Fruit fly (Drosophila melanogaster) whole organism, pupa: Measurements from ENCODE around the gene CG4709.

Experiments
- CG10348 ChIP-seq: fragments of 200-800 bp; sonication (Bioruptor generic); IDR thresholded peaks from 2 replicates; pipeline ENCODE4 v1.3.6; 2022; ENCODE audit warnings: missing biosample characterization, missing genetic modification characterization
- CG12605 ChIP-seq: fragments of 200-800 bp; sonication (Bioruptor generic); IDR thresholded peaks from 2 replicates; pipeline ENCODE4 v1.3.6; 2022; ENCODE audit warnings: missing biosample characterization, missing genetic modification characterization
- CG13204 ChIP-seq: fragments of 200-800 bp; sonication (Bioruptor generic); optimal IDR thresholded peaks from 2 replicates; lab custom pipeline; 2018; ENCODE audit warnings: missing biosample characterization, mild to moderate bottlenecking, missing genetic modification characterization, moderate library complexity
- CG14655 ChIP-seq: fragments of 200-800 bp; sonication (Bioruptor generic); optimal IDR thresholded peaks from 3 replicates; lab custom pipeline; 2017; ENCODE audit warnings: mild to moderate bottlenecking, missing biosample characterization, missing genetic modification reagents, missing genetic modification characterization
- CG15710 ChIP-seq: fragments of 200-800 bp; sonication (Bioruptor generic); optimal IDR thresholded peaks from 2 replicates; lab custom pipeline; 2018; ENCODE audit warnings: missing biosample characterization, mild to moderate bottlenecking, missing genetic modification characterization, moderate library complexity
- CG17806 ChIP-seq: fragments of 200-800 bp; sonication (Bioruptor generic); optimal IDR thresholded peaks from 2 replicates; lab custom pipeline; 2018; ENCODE audit warnings: missing biosample characterization, mild to moderate bottlenecking, missing genetic modification characterization, moderate library complexity
- CG32121 ChIP-seq: fragments of 200-800 bp; sonication (Bioruptor generic); IDR thresholded peaks from 2 replicates; pipeline ENCODE4 v1.3.6; 2022; ENCODE audit warnings: missing biosample characterization, missing genetic modification characterization
- CG34367 ChIP-seq: fragments of 200-800 bp; sonication (Bioruptor generic); optimal IDR thresholded peaks from 2 replicates; lab custom pipeline; 2018; ENCODE audit warnings: missing biosample characterization, mild to moderate bottlenecking, missing genetic modification characterization
- CG4496 ChIP-seq: fragments of 200-800 bp; sonication (Bioruptor generic); IDR thresholded peaks from 3 replicates; pipeline ENCODE4 v1.3.6; 2022; ENCODE audit warnings: missing biosample characterization, missing genetic modification characterization
- CG8159 ChIP-seq: fragments of 200-800 bp; sonication (Bioruptor generic); optimal IDR thresholded peaks from 3 replicates; lab custom pipeline; 2018; ENCODE audit warnings: missing biosample characterization, mild to moderate bottlenecking, missing genetic modification characterization, moderate library complexity
- CG8301 ChIP-seq: fragments of 200-800 bp; sonication (Bioruptor generic); optimal IDR thresholded peaks from 2 replicates; lab custom pipeline; 2018; ENCODE audit warnings: missing biosample characterization, mild to moderate bottlenecking, missing genetic modification characterization
- CG9948 ChIP-seq: fragments of 200-800 bp; sonication (Bioruptor generic); optimal IDR thresholded peaks from 2 replicates; lab custom pipeline; 2018; ENCODE audit warnings: missing biosample characterization, mild to moderate bottlenecking, missing genetic modification characterization, moderate library complexity
- D1 ChIP-seq: fragments of 200-800 bp; sonication (Bioruptor generic); optimal IDR thresholded peaks from 2 replicates; lab custom pipeline; 2018; ENCODE audit warnings: missing biosample characterization, mild to moderate bottlenecking, missing genetic modification characterization, moderate library complexity
- EcR ChIP-seq: fragments of 200-800 bp; sonication (Bioruptor generic); optimal IDR thresholded peaks from 3 replicates; lab custom pipeline; 2019; ENCODE audit warnings: missing biosample characterization, missing genetic modification characterization, mild to moderate bottlenecking, moderate library complexity, missing genetic modification reagents
- Ets98B ChIP-seq: fragments of 200-800 bp; sonication (Bioruptor generic); IDR thresholded peaks from 2 replicates; pipeline ENCODE4 v1.3.6; 2022; ENCODE audit warnings: missing biosample characterization, missing genetic modification characterization
- Pif1A ChIP-seq: fragments of 200-800 bp; sonication (Bioruptor generic); optimal IDR thresholded peaks from 3 replicates; lab custom pipeline; 2016; ENCODE audit warnings: missing biosample characterization, missing genetic modification characterization
- Pif1B ChIP-seq: fragments of 200-800 bp; sonication (Bioruptor generic); optimal IDR thresholded peaks from 3 replicates; lab custom pipeline; 2016; ENCODE audit warnings: missing biosample characterization, missing genetic modification characterization
- Snoo ChIP-seq: fragments of 200-800 bp; sonication (Bioruptor generic); optimal IDR thresholded peaks from 3 replicates; lab custom pipeline; 2017; ENCODE audit warnings: missing biosample characterization, mild to moderate bottlenecking, missing genetic modification characterization, inconsistent platforms
- fd96Ca ChIP-seq: fragments of 200-800 bp; sonication (Bioruptor generic); IDR thresholded peaks from 3 replicates; pipeline ENCODE4 v1.3.6; 2022; ENCODE audit warnings: missing biosample characterization, missing genetic modification characterization
- gl ChIP-seq: fragments of 200-800 bp; sonication (Bioruptor generic); optimal IDR thresholded peaks from 2 replicates; lab custom pipeline; 2018; ENCODE audit warnings: missing biosample characterization, mild to moderate bottlenecking, missing genetic modification characterization
- rn ChIP-seq: fragments of 200-800 bp; sonication (Bioruptor generic); IDR thresholded peaks from 2 replicates; pipeline ENCODE4 v1.3.6; 2022; ENCODE audit warnings: missing biosample characterization, missing genetic modification characterization

Gene CG4709

dm6 chr2L:9919218-9919617 is 34.9 kb upstream of the CG4709 start:
- TF ChIP-seq fd96Ca (GFP tag; lab: Robert Waterston, UW) = no peak
- no peak for TF ChIP-seq gl (tag; lab: Kevin White, UChicago)
- TF ChIP-seq CG34367 (tag; lab: Kevin White, UChicago) = no peak
- TF ChIP-seq, all 21 proteins: peak for 0

dm6 chr2L:9919949-9920348 is 34.2 kb upstream of the CG4709 start, which contains the start of gene CG4594:
Gene CG4594 (plus strand): TSS chr2L:9920160.
- TF ChIP-seq CG17806 (tag; lab: Kevin White, UChicago) (no peak), Pif1B (GFP tag; lab: Kevin White, UChicago) (no peak), CG8159 (tag; lab: Kevin White, UChicago) (no peak), fd96Ca (GFP tag; lab: Robert Waterston, UW) (no peak), Snoo (tag; lab: Kevin White, UChicago) (no peak), Pif1A (GFP tag; lab: Kevin White, UChicago) (no peak)
- TF ChIP-seq, all 21 proteins: peak for 0

dm6 chr2L:9921401-9921800 is 32.7 kb upstream of the CG4709 start, which contains the start of gene CG4592:
Gene CG4592 (plus strand): TSS chr2L:9921633.
- TF ChIP-seq Snoo (tag; lab: Kevin White, UChicago) = no peak
- no peak for TF ChIP-seq CG13204
- TF ChIP-seq CG8159 (tag; lab: Kevin White, UChicago) = peak; percentile 65
- TF ChIP-seq rn (GFP tag; lab: Robert Waterston, UW) = no peak
- peak; percentile 68 for TF ChIP-seq CG34367 (tag; lab: Kevin White, UChicago)
- no peak for TF ChIP-seq CG17806 (tag; lab: Kevin White, UChicago)
- TF ChIP-seq CG9948 (tag; lab: Kevin White, UChicago) = peak; percentile 54
- TF ChIP-seq EcR = no peak
- peak; percentile 2 for TF ChIP-seq D1 (tag; lab: Kevin White, UChicago)
- TF ChIP-seq Ets98B = peak; percentile 84
- TF ChIP-seq CG12605 (GFP tag; lab: Robert Waterston, UW) = peak; percentile 66
- no peak for TF ChIP-seq CG15710 (tag; lab: Kevin White, UChicago)
- peak; percentile 36 for TF ChIP-seq gl (tag; lab: Kevin White, UChicago)
- peak; percentile 81 for TF ChIP-seq Pif1A (GFP tag; lab: Kevin White, UChicago)
- peak; percentile 77 for TF ChIP-seq Pif1B (GFP tag; lab: Kevin White, UChicago)
- TF ChIP-seq CG14655 = no peak
- no peak for TF ChIP-seq CG10348 (GFP tag; lab: Robert Waterston, UW)
- TF ChIP-seq CG8301 (tag; lab: Kevin White, UChicago) = no peak
- peak; percentile 82 for TF ChIP-seq CG32121
- peak; percentile 87 for TF ChIP-seq CG4496 (GFP tag; lab: Robert Waterston, UW)
- peak; percentile 82; the same call in 2 of the 3 replicates for TF ChIP-seq fd96Ca (GFP tag; lab: Robert Waterston, UW)

dm6 chr2L:9924765-9925164 is 29.4 kb upstream of the CG4709 start, which contains the start of the genes TbCMF46 and CG42366:
Gene TbCMF46 (minus strand): TSS chr2L:9924865.
Gene CG42366 (plus strand): TSS chr2L:9925161.
- no peak for TF ChIP-seq gl (tag; lab: Kevin White, UChicago)
- TF ChIP-seq CG15710 (tag; lab: Kevin White, UChicago) = no peak
- TF ChIP-seq CG8301 (tag; lab: Kevin White, UChicago) = no peak
- no peak for TF ChIP-seq CG13204
- no peak for TF ChIP-seq CG10348 (GFP tag; lab: Robert Waterston, UW)

- no peak for TF ChIP-seq fd96Ca (GFP tag; lab: Robert Waterston, UW)
- no peak for TF ChIP-seq CG8301 (tag; lab: Kevin White, UChicago)
- no peak for TF ChIP-seq gl (tag; lab: Kevin White, UChicago)
- no peak for TF ChIP-seq CG10348 (GFP tag; lab: Robert Waterston, UW)
- TF ChIP-seq EcR = no peak
- no peak for TF ChIP-seq CG13204
- TF ChIP-seq CG14655 = no peak
- TF ChIP-seq CG17806 (tag; lab: Kevin White, UChicago) = no peak
- no peak for TF ChIP-seq CG15710 (tag; lab: Kevin White, UChicago)
- TF ChIP-seq rn (GFP tag; lab: Robert Waterston, UW) = no peak
- TF ChIP-seq Pif1A (GFP tag; lab: Kevin White, UChicago) = no peak
- no peak for TF ChIP-seq CG12605 (GFP tag; lab: Robert Waterston, UW)
- TF ChIP-seq Ets98B = no peak
- TF ChIP-seq CG32121 = no peak
- TF ChIP-seq CG4496 (GFP tag; lab: Robert Waterston, UW) = no peak
- no peak for TF ChIP-seq Pif1B (GFP tag; lab: Kevin White, UChicago)
- TF ChIP-seq CG9948 (tag; lab: Kevin White, UChicago) = no peak
- no peak for TF ChIP-seq CG34367 (tag; lab: Kevin White, UChicago)
- no peak for TF ChIP-seq Snoo (tag; lab: Kevin White, UChicago)
Observed at dm6 chr2L:9930280-9930679, 23.8 kb upstream of the CG4709 start, which contains the start of gene CG42367. Gene CG42367 (plus strand): TSS chr2L:9930580.

dm6 chr2L:9933063-9933462 is 21.1 kb upstream of the CG4709 start, which contains the start of gene Cpr30F:
Gene Cpr30F (minus strand): TSS chr2L:9933163.
- TF ChIP-seq gl (tag; lab: Kevin White, UChicago) (no peak), Snoo (tag; lab: Kevin White, UChicago) (no peak)

dm6 chr2L:9937908-9938307 is 16.2 kb upstream of the CG4709 start, which contains the start of gene Arglu1:
Gene Arglu1 (minus strand): TSS chr2L:9938134.
- TF ChIP-seq CG8159 (tag; lab: Kevin White, UChicago) = no peak
- TF ChIP-seq CG17806 (tag; lab: Kevin White, UChicago) = no peak
- no peak for TF ChIP-seq CG15710 (tag; lab: Kevin White, UChicago)
- TF ChIP-seq CG34367 (tag; lab: Kevin White, UChicago) = no peak
- TF ChIP-seq CG4496 (GFP tag; lab: Robert Waterston, UW) = peak; percentile 77
- no peak for TF ChIP-seq Pif1A (GFP tag; lab: Kevin White, UChicago)
- TF ChIP-seq fd96Ca (GFP tag; lab: Robert Waterston, UW) = peak; percentile 46; the same call in 1 of the 3 replicates
- no peak for TF ChIP-seq Pif1B (GFP tag; lab: Kevin White, UChicago)
- no peak for TF ChIP-seq D1 (tag; lab: Kevin White, UChicago)
- TF ChIP-seq CG14655 = no peak
- TF ChIP-seq EcR = no peak
- no peak for TF ChIP-seq rn (GFP tag; lab: Robert Waterston, UW)
- TF ChIP-seq Ets98B = peak; percentile 20; the same call in 1 of the 2 replicates
- TF ChIP-seq CG12605 (GFP tag; lab: Robert Waterston, UW) = peak; percentile 35; the same call in 1 of the 2 replicates
- TF ChIP-seq CG32121 = 0 out of 2 replicates have a peak, but pooled peaks have one; percentile 26
- no peak for TF ChIP-seq CG8301 (tag; lab: Kevin White, UChicago)
- TF ChIP-seq Snoo (tag; lab: Kevin White, UChicago) = no peak
- TF ChIP-seq CG10348 (GFP tag; lab: Robert Waterston, UW) = no peak
- TF ChIP-seq gl (tag; lab: Kevin White, UChicago) = no peak
- no peak for TF ChIP-seq CG9948 (tag; lab: Kevin White, UChicago)
- no peak for TF ChIP-seq CG13204
